Worm (Caenorhabditis elegans): Measurements from ENCODE around the gene F07G11.2.
"Not testable (repeated sequence)": the region's sequence is repeated elsewhere in the genome, so short reads cannot be mapped to it uniquely, and the experiment has no call there.

F07G11.2 gene

DNA sequence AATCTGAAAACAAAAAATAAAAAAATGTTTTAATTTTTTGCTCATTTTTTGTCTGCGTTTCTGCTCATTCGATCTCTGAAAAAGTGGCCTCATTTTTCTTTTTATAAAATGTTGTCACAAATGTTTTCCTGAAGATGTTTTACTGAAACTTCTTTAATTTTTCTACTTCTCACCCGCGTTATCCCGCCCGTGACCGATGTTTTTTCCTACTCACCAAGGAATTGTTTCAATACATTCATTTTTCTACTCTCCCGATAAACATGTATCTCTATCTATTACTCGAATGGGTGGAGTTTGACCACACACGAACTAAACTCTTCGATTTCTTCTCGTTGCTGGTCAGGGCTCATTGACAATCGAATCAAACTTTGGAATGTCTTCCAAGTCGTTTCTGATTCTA, 26.3 kb downstream of the F07G11.2 start, which contains the start of gene F10G2.2:
F10G2.2 (plus strand) TSS at position 301 of the 400 bp plus-strand sequence.
- TF ChIP-seq ces-1 (GFP tag; optimal IDR thresholded peaks at IDR 0.05): no peak
- no peak for TF ChIP-seq elt-1 (tag; optimal IDR thresholded peaks at IDR 0.05; ENCODE audit: borderline replicate concordance, insufficient read depth)
- TF ChIP-seq lsy-2 (tag; optimal IDR thresholded peaks at IDR 0.05): no peak
- TF ChIP-seq hlh-1 (tag; optimal IDR thresholded peaks at IDR 0.05): no peak
- TF ChIP-seq pha-4 (tag; optimal IDR thresholded peaks at IDR 0.05): no peak
- TF ChIP-seq drap-1 (GFP tag; optimal IDR thresholded peaks at IDR 0.05): no peak
- TF ChIP-seq mep-1 (tag; optimal IDR thresholded peaks at IDR 0.05): no peak
- TF ChIP-seq nhr-12 (tag; optimal IDR thresholded peaks at IDR 0.05): no peak
- no peak for TF ChIP-seq sptf-1 (tag; optimal IDR thresholded peaks at IDR 0.05)
- TF ChIP-seq lin-13 (tag; optimal IDR thresholded peaks at IDR 0.05): no peak

DNA sequence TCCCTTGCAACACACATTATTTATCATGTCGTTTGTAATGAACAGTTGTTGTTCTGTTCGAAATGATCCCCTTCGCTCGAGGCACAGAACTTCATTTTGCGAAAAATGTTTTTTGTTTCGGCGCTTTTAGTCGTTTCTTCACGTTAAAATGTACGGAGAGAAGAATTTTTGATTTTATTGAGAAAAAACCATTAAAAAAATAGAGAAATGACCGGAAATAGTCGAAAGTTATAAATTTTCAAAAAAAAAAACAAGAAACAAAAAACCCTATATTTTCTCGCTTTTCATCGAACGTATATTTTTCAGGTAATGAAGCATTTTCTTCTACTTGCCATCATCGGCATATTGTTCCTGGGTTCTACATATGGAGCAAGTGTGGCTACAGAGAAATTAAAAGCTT, 27.6 kb downstream of the F07G11.2 start, which contains the start of gene F10G2.1:
F10G2.1 (plus strand) TSS at position 301 of the 400 bp plus-strand sequence.
- TF ChIP-seq ces-1 (GFP tag; optimal IDR thresholded peaks at IDR 0.05) (no peak), hlh-1 (tag; optimal IDR thresholded peaks at IDR 0.05) (peak; percentile 25)

DNA sequence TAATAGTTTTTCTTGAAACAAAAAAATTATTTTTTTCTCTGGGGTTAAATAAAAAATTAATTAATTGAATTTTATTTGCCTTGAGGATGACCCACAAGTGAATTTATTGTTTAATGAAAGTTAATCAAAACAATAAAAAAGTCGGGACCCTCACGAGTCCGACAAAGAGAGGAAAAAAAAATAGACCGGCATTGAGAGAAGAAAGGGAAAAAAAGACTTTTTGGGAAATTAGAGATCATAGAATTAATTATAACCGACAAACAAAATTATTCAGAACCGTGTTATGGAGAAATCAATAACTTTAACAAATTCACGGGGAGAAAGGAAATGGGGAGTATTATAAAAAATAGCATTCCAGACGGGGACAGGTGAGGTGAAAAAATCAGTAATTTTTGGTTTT, 32.6 kb downstream of the F07G11.2 start, which contains the start of gene F10G2.7:
F10G2.7 (minus strand) TSS at position 101 of the 400 bp plus-strand sequence.
- TF ChIP-seq tbx-8 (GFP tag; optimal IDR thresholded peaks at IDR 0.05); cnd-1 (tag; optimal IDR thresholded peaks at IDR 0.05); mls-2 (tag; optimal IDR thresholded peaks at IDR 0.05): not testable (repeated sequence)

DNA sequence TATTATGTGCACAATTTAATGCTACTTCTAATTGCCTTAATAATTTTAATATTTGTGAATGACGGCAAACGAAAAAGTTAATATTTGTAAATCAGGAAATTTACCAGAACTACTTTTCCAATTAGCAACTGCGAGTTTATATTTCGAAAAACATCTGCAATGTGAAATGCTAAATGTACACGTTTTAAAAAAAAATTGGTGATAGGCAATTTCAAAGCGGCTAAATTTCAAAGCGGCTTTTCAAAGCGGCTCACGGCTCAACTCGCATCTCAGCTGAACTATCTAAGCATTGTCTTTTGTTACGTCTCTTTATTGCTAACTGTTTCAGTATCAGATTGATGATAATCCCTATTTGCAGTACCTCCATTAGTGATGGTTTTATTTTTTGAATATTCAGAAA, 35.2 kb downstream of the F07G11.2 start, which contains the start of gene srh-187:
srh-187 (minus strand) TSS at position 101 of the 400 bp plus-strand sequence.
- TF ChIP-seq drap-1 (GFP tag; optimal IDR thresholded peaks at IDR 0.05) (no peak), unc-120 (tag; optimal IDR thresholded peaks at IDR 0.05; ENCODE audit: poor library complexity, severe bottlenecking) (no peak), lin-32 (GFP tag; optimal IDR thresholded peaks at IDR 0.05) (no peak), flh-1 (GFP tag; optimal IDR thresholded peaks at IDR 0.05) (no peak), unc-62 (GFP tag; optimal IDR thresholded peaks at IDR 0.05) (no peak), nhr-2 (tag; optimal IDR thresholded peaks at IDR 0.05) (no peak), ceh-43 (GFP tag; optimal IDR thresholded peaks at IDR 0.05) (no peak), ham-2 (GFP tag; optimal IDR thresholded peaks at IDR 0.05) (no peak), blmp-1 (tag; optimal IDR thresholded peaks at IDR 0.05) (no peak)

DNA sequence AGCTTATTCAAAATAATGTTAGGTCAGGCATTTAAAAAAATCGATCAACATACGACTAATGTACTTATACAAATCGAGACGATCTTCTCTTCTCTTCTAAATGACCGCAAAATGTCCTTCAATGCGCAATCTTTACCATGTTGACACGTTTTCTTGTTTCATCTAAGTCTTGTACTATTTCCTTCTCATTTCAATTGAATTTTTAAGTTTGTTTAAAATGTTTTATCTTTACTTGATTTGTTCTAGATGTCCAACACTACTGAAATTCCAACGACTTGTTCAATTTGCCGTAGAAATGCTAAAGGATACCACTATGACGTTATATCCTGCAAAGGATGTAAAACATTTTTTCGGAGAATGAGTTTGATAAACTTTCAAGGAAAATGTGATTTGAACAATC, 37.3 kb downstream of the F07G11.2 start, which contains the start of the genes nhr-263 and nhr-148:
nhr-263 (minus strand) TSS at position 101 of the 400 bp plus-strand sequence.
nhr-148 (plus strand) TSS at position 215 of the 400 bp plus-strand sequence.
- TF ChIP-seq ceh-39 (tag; optimal IDR thresholded peaks at IDR 0.05): no peak
- no peak for TF ChIP-seq flh-1 (GFP tag; optimal IDR thresholded peaks at IDR 0.05)
- no peak for TF ChIP-seq ham-2 (GFP tag; optimal IDR thresholded peaks at IDR 0.05)
- no peak for TF ChIP-seq mab-5 (tag; optimal IDR thresholded peaks at IDR 0.05)
- no peak for TF ChIP-seq snpc-4 (tag; optimal IDR thresholded peaks at IDR 0.05)
- no peak for TF ChIP-seq unc-62 (GFP tag; optimal IDR thresholded peaks at IDR 0.05)
- TF ChIP-seq ces-1 (GFP tag; optimal IDR thresholded peaks at IDR 0.05): no peak
- no peak for TF ChIP-seq drap-1 (GFP tag; optimal IDR thresholded peaks at IDR 0.05)
- no peak for TF ChIP-seq nhr-28 (tag; optimal IDR thresholded peaks at IDR 0.05)
- no peak for TF ChIP-seq zip-8 (tag; optimal IDR thresholded peaks at IDR 0.05)
- TF ChIP-seq cnd-1 (tag; optimal IDR thresholded peaks at IDR 0.05): no peak
- no peak for TF ChIP-seq ztf-11 (tag; optimal IDR thresholded peaks at IDR 0.05)
- TF ChIP-seq blmp-1 (tag; optimal IDR thresholded peaks at IDR 0.05): no peak
- TF ChIP-seq unc-39 (tag; optimal IDR thresholded peaks at IDR 0.05): no peak
- no peak for TF ChIP-seq nhr-2 (tag; optimal IDR thresholded peaks at IDR 0.05)
- TF ChIP-seq sptf-1 (tag; optimal IDR thresholded peaks at IDR 0.05): no peak
- TF ChIP-seq nhr-12 (tag; optimal IDR thresholded peaks at IDR 0.05): no peak
- TF ChIP-seq M03D4.4 (tag; optimal IDR thresholded peaks at IDR 0.05): no peak
- TF ChIP-seq ceh-43 (GFP tag; optimal IDR thresholded peaks at IDR 0.05): no peak

DNA sequence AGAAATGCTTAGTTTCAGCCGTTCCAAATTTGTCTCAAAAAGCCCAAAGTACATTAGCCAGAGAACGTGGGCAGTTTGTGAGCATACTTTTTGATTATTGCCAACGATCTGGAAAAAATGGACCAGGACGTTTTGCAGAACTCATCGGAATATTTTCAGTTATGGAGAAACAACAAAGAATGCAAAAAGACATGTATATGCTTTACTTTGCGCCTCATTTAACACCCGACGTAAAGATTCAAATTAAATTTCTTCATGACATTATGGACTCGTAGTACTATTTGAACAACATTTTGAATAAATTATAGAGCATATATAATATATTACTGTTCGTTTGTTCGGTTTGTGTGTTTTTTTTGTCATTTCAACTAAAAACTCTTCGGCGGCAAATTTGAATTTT, 38.9 kb downstream of the F07G11.2 start, which contains the start of gene srh-244:
srh-244 (plus strand) TSS at position 301 of the 400 bp plus-strand sequence.
- TF ChIP-seq nhr-28 (tag; optimal IDR thresholded peaks at IDR 0.05): no peak
- no peak for TF ChIP-seq cnd-1 (tag; optimal IDR thresholded peaks at IDR 0.05)
- no peak for TF ChIP-seq M03D4.4 (tag; optimal IDR thresholded peaks at IDR 0.05)
- TF ChIP-seq flh-1 (GFP tag; optimal IDR thresholded peaks at IDR 0.05): no peak
- TF ChIP-seq nhr-76 (tag; optimal IDR thresholded peaks at IDR 0.05): no peak
- TF ChIP-seq blmp-1 (tag; optimal IDR thresholded peaks at IDR 0.05): no peak
- TF ChIP-seq ces-1 (GFP tag; optimal IDR thresholded peaks at IDR 0.05): no peak
- no peak for TF ChIP-seq tbx-8 (GFP tag; optimal IDR thresholded peaks at IDR 0.05)
- no peak for TF ChIP-seq unc-120 (tag; optimal IDR thresholded peaks at IDR 0.05; ENCODE audit: poor library complexity, severe bottlenecking)
- no peak for TF ChIP-seq zip-8 (tag; optimal IDR thresholded peaks at IDR 0.05)

Data from whole organism, mixed stage, embryonic.